Fruit fly (Drosophila melanogaster): ENCODE measurements around the gene CG42762.

Gene CG42762

dm6 chr2L:8126849-8127602 is 16.8 kb downstream of the CG42762 start, which contains the start of the genes CG12375 and CG8668 (continued):
- TF ChIP-seq gcm2 (GFP tag; optimal IDR thresholded peaks at IDR 0.05) (no peak), CG13894 (tag; optimal IDR thresholded peaks at IDR 0.05) (no peak), eyg (GFP tag; optimal IDR thresholded peaks at IDR 0.05) (no peak), sens (GFP tag) (peak; percentile 90), CG11085 (GFP tag; IDR thresholded peaks at IDR 0.05) (no peak), al (GFP tag; IDR thresholded peaks at IDR 0.05) (no peak), stwl (tag; optimal IDR thresholded peaks at IDR 0.05) (peak; percentile 83), zen2 (GFP tag; IDR thresholded peaks at IDR 0.05; ENCODE audit: partially characterized antibody) (peak; percentile 76; the same call in 2 of the 3 replicates), corto (GFP tag; optimal IDR thresholded peaks at IDR 0.05) (peak; percentile 48), CG6765 (GFP tag; optimal IDR thresholded peaks at IDR 0.05) (peak; percentile 61), tna (GFP tag; IDR thresholded peaks at IDR 0.05; ENCODE audit: partially characterized antibody) (peak; percentile 78), ase (GFP tag; IDR thresholded peaks at IDR 0.05) (no peak), CG13296 (GFP tag; optimal IDR thresholded peaks at IDR 0.05) (peak; percentile 13), Pdp1 (GFP tag; optimal IDR thresholded peaks at IDR 0.05) (peak in 1 of 2 experiments; percentile 18), ken (GFP tag; IDR thresholded peaks at IDR 0.05) (no peak), CG13287 (GFP tag; IDR thresholded peaks at IDR 0.05; ENCODE audit: partially characterized antibody) (peak; percentile 87), pros (GFP tag; optimal IDR thresholded peaks at IDR 0.05) (no peak), chinmo (GFP tag; IDR thresholded peaks at IDR 0.05; ENCODE audit: partially characterized antibody) (0 out of 4 replicates have a peak, but pooled peaks have one; percentile 37), CG16813 (GFP tag; IDR thresholded peaks at IDR 0.05; ENCODE audit: partially characterized antibody) (peak; percentile 71), knrl (GFP tag; IDR thresholded peaks at IDR 0.05; ENCODE audit: partially characterized antibody) (peak; percentile 75), C15 (GFP tag; IDR thresholded peaks at IDR 0.05) (no peak), B-H1 (GFP tag; IDR thresholded peaks at IDR 0.05) (no peak), Kr (GFP tag; optimal IDR thresholded peaks at IDR 0.05) (no peak), Dll (GFP tag; IDR thresholded peaks at IDR 0.05; ENCODE audit: partially characterized antibody) (peak; percentile 80), insv (GFP tag; optimal IDR thresholded peaks at IDR 0.05) (no peak), Jarid2 (GFP tag; optimal IDR thresholded peaks at IDR 0.05) (peak; percentile 48), Nf-YA (GFP tag; IDR thresholded peaks at IDR 0.05) (no peak), odd (GFP tag; optimal IDR thresholded peaks at IDR 0.05) (no peak), hb (GFP tag; IDR thresholded peaks at IDR 0.05; ENCODE audit: partially characterized antibody) (peak; percentile 76; the same call in 2 of the 3 replicates), Scr (GFP tag; IDR thresholded peaks at IDR 0.05; ENCODE audit: partially characterized antibody) (peak; percentile 79), abd-A (tag; optimal IDR thresholded peaks at IDR 0.05) (no peak), CG30431 (GFP tag; optimal IDR thresholded peaks at IDR 0.05) (no peak), ato (GFP tag; IDR thresholded peaks at IDR 0.05; ENCODE audit: partially characterized antibody) (peak; percentile 79), CG17829 (tag; optimal IDR thresholded peaks at IDR 0.05) (no peak), CG18476 (GFP tag; optimal IDR thresholded peaks at IDR 0.05) (no peak), pzg (GFP tag; optimal IDR thresholded peaks at IDR 0.05) (peak; percentile 82), CG10654 (GFP tag; optimal IDR thresholded peaks at IDR 0.05) (no peak), sr (GFP tag; IDR thresholded peaks at IDR 0.05) (0 out of 3 replicates have a peak, but pooled peaks have one; percentile 23), org-1 (GFP tag; optimal IDR thresholded peaks at IDR 0.05) (no peak), CG32772 (GFP tag; IDR thresholded peaks at IDR 0.05) (no peak)
